Worm (Caenorhabditis elegans) whole organism, L4 larva: ENCODE results near the gene F35E12.6.
A peak's percentile ranks its signal among the peaks of the same experiment; 100 is the strongest.

Experiments
- F26F4.8 ChIP-seq: fragments of 200-800 bp; sonication (Bioruptor generic); conservative IDR thresholded peaks from 2 replicates; pipeline ENCODE4 v1.3.6; 2022; ENCODE audit warnings: missing genetic modification characterization, missing compliant biosample characterization
- F44E2.7 ChIP-seq: fragments of 200-800 bp; sonication (Bioruptor generic); IDR thresholded peaks from 2 replicates; pipeline ENCODE4 v2.1.2; 2022; ENCODE audit warnings: missing genetic modification characterization, missing compliant biosample characterization
- T26A8.4 ChIP-seq: fragments of 200-800 bp; sonication (Bioruptor generic); IDR thresholded peaks from 2 replicates; pipeline ENCODE4 v1.3.6; 2022; ENCODE audit warnings: missing genetic modification characterization, missing compliant biosample characterization
- ceh-32 ChIP-seq: sonication (generic microtip); optimal IDR thresholded peaks from 2 replicates; lab custom pipeline; 2016; ENCODE audit warnings: mild to moderate bottlenecking, missing genetic modification characterization, missing compliant biosample characterization; ENCODE audit not compliant: poor library complexity
- ceh-82 ChIP-seq: sonication (generic microtip); optimal IDR thresholded peaks from 2 replicates; lab custom pipeline; 2017; ENCODE audit warnings: missing biosample characterization, missing genetic modification characterization
- dmd-8 ChIP-seq: fragments of 200-800 bp; sonication (Bioruptor generic); IDR thresholded peaks from 2 replicates; pipeline ENCODE4 v1.3.6; 2022; ENCODE audit warnings: missing genetic modification characterization, missing compliant biosample characterization
- fkh-10 ChIP-seq: fragments of 150-350 bp; optimal IDR thresholded peaks from 2 replicates; lab custom pipeline; 2014; ENCODE audit warnings: missing biosample characterization, missing genetic modification reagents, missing genetic modification characterization
- hif-1 ChIP-seq, 2 experiments: sonication (generic microtip); optimal IDR thresholded peaks; 2 replicates each; lab custom pipeline; 2016 to 2017; ENCODE audit warnings: missing compliant biosample characterization in 2 of 2, missing genetic modification characterization in 2 of 2, missing genetic modification reagents in 2 of 2, missing genotype in 2 of 2, mild to moderate bottlenecking in 1 of 2
- hlh-30 ChIP-seq: sonication (generic microtip); optimal IDR thresholded peaks from 2 replicates; lab custom pipeline; 2017; ENCODE audit warnings: antibody characterized with exemption, mild to moderate bottlenecking, missing genetic modification characterization, missing compliant biosample characterization; ENCODE audit not compliant: insufficient read depth
- lin-1 ChIP-seq: fragments of 200-800 bp; sonication (Bioruptor generic); IDR thresholded peaks from 2 replicates; pipeline ENCODE4 v1.3.6; 2022; ENCODE audit warnings: missing genetic modification reagents, missing genetic modification characterization, missing compliant biosample characterization
- lin-29 ChIP-seq: fragments of 200-800 bp; sonication (Bioruptor generic); IDR thresholded peaks from 2 replicates; pipeline ENCODE4 v1.3.6; 2022; ENCODE audit warnings: missing genetic modification reagents, missing genetic modification characterization, missing compliant biosample characterization
- mdl-1 ChIP-seq, 2 experiments: fragments of 150-350 bp in 1 of 2; sonication (generic microtip) in 1 of 2; optimal IDR thresholded peaks; 2 replicates each; lab custom pipeline; 2014 to 2017; ENCODE audit warnings: missing biosample characterization in 2 of 2, missing genetic modification characterization in 2 of 2
- mes-2 ChIP-seq: sonication (generic microtip); optimal IDR thresholded peaks from 2 replicates; lab custom pipeline; 2016; ENCODE audit warnings: missing genotype, mild to moderate bottlenecking, missing genetic modification characterization, missing compliant biosample characterization; ENCODE audit not compliant: poor library complexity, severe bottlenecking
- nhr-10 ChIP-seq: fragments of 150-350 bp; optimal IDR thresholded peaks from 2 replicates; lab custom pipeline; 2014; ENCODE audit warnings: missing biosample characterization, missing genetic modification characterization
- nhr-237 ChIP-seq: sonication (generic microtip); optimal IDR thresholded peaks from 2 replicates; lab custom pipeline; 2017; ENCODE audit warnings: missing biosample characterization, missing genetic modification characterization
- nhr-25 ChIP-seq: sonication (generic microtip); optimal IDR thresholded peaks from 2 replicates; lab custom pipeline; 2017; ENCODE audit warnings: missing genetic modification characterization, mild to moderate bottlenecking, missing compliant biosample characterization, antibody characterized with exemption, moderate library complexity, borderline replicate concordance; ENCODE audit not compliant: insufficient read depth
- nhr-28 ChIP-seq: fragments of 150-350 bp; optimal IDR thresholded peaks from 2 replicates; lab custom pipeline; 2014; ENCODE audit warnings: missing biosample characterization, missing genetic modification characterization
- nhr-41 ChIP-seq: fragments of 200-800 bp; sonication (Bioruptor generic); IDR thresholded peaks from 2 replicates; pipeline ENCODE4 v1.3.6; 2022; ENCODE audit warnings: missing genetic modification reagents, missing genetic modification characterization, missing compliant biosample characterization
- nhr-42 ChIP-seq: fragments of 200-800 bp; sonication (Bioruptor generic); IDR thresholded peaks from 2 replicates; pipeline ENCODE4 v1.3.6; 2022; ENCODE audit warnings: missing genetic modification characterization, missing compliant biosample characterization
- nhr-48 ChIP-seq: sonication (generic microtip); optimal IDR thresholded peaks from 2 replicates; lab custom pipeline; 2016; ENCODE audit warnings: mild to moderate bottlenecking, missing genetic modification characterization, missing compliant biosample characterization
- nhr-6 ChIP-seq: fragments of 150-350 bp; optimal IDR thresholded peaks from 2 replicates; lab custom pipeline; 2014; ENCODE audit warnings: missing biosample characterization, missing genetic modification characterization
- nhr-76 ChIP-seq: fragments of 150-350 bp; optimal IDR thresholded peaks from 2 replicates; lab custom pipeline; 2014; ENCODE audit warnings: missing biosample characterization, missing genetic modification characterization
- php-3 ChIP-seq: fragments of 200-800 bp; sonication (Bioruptor generic); IDR thresholded peaks from 2 replicates; pipeline ENCODE4 v1.3.6; 2022; ENCODE audit warnings: missing genetic modification reagents, missing genetic modification characterization, missing compliant biosample characterization
- pqm-1 ChIP-seq: sonication (generic microtip); optimal IDR thresholded peaks from 2 replicates; lab custom pipeline; 2017; ENCODE audit warnings: missing biosample characterization, missing genetic modification characterization
- rbr-2 ChIP-seq: sonication (generic microtip); optimal IDR thresholded peaks from 2 replicates; lab custom pipeline; 2016; ENCODE audit warnings: missing genotype, missing genetic modification characterization, missing compliant biosample characterization
- set-16 ChIP-seq: fragments of 200-800 bp; sonication (Bioruptor generic); IDR thresholded peaks from 2 replicates; pipeline ENCODE4 v1.3.6; 2022; ENCODE audit warnings: missing genetic modification reagents, missing genetic modification characterization, missing compliant biosample characterization
- unc-62 ChIP-seq, 3 experiments: fragments of 150-350 bp in 1 of 3; sonication (generic microtip); optimal IDR thresholded peaks in 2 of 3; peaks in 1 of 3; 1 replicate in 1 of 3; 2 replicates in 2 of 3; lab custom pipeline; 2014 to 2017; ENCODE audit warnings: missing biosample characterization in 3 of 3, missing genetic modification characterization in 3 of 3, missing genetic modification reagents in 3 of 3, missing genotype in 1 of 3
- zag-1 ChIP-seq: fragments of 150-350 bp; optimal IDR thresholded peaks from 2 replicates; lab custom pipeline; 2014; ENCODE audit warnings: missing biosample characterization, missing genetic modification characterization

The F35E12.6 gene

ce11 chrV:13715223-13715686, 20.8 kb downstream of the F35E12.6 start, which contains the start of gene zipt-9 (continued):
- TF ChIP-seq php-3: no peak
- TF ChIP-seq lin-1: 0 out of 2 replicates have a peak, but pooled peaks have one; percentile 46
- no peak for TF ChIP-seq nhr-237 (tag; lab: Kevin White, UChicago)
- no peak for TF ChIP-seq dmd-8 (GFP tag; lab: Robert Waterston, UW)
- TF ChIP-seq nhr-41: no peak
- no peak for TF ChIP-seq nhr-42 (GFP tag; lab: Robert Waterston, UW)
- peak; percentile 89 for TF ChIP-seq nhr-6 (tag; lab: Kevin White, UChicago)
- no peak for TF ChIP-seq T26A8.4 (GFP tag; lab: Robert Waterston, UW)
- TF ChIP-seq set-16 (GFP tag; lab: Robert Waterston, UW): no peak
- no peak for TF ChIP-seq nhr-28 (tag; lab: Kevin White, UChicago)
- no peak for TF ChIP-seq zag-1 (tag; lab: Kevin White, UChicago)
- TF ChIP-seq pqm-1 (tag; lab: Kevin White, UChicago): no peak
- no peak for TF ChIP-seq mdl-1 (tag; optimal IDR thresholded peaks at IDR 0.05; lab: Kevin White, UChicago)
- no peak for TF ChIP-seq hlh-30

- TF ChIP-seq nhr-237 (tag; lab: Kevin White, UChicago) (no peak), fkh-10 (no peak), mdl-1 (tag; optimal IDR thresholded peaks at IDR 0.05; lab: Kevin White, UChicago) (no peak), hif-1 (tag; optimal IDR thresholded peaks at IDR 0.05; lab: Kevin White, UChicago) (no peak)
These were observed 25.0 kb downstream of the F35E12.6 start, which contains the start of gene srx-96 for ce11 chrV:13711060-13711459. srx-96 (plus strand) TSS chrV:13711360.

DNA sequence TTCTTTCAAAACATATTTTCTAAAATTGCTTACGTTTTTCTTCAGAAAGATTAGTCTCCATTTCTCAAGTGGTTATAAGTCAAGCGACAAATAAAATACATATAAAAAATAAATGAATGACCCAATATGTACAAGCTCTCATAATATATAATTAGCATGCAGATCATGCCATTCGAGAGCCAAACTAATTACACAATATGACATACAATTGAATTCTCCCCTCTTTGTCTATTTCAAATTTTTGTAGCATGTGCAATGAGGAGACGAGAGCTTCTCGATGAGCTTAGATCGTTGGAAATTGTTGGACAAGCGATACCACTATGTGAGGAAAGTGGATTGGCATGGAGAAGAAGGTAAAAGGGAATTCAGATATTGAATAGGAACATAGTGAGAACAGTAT, 28.8 kb downstream of the F35E12.6 start, which contains the start of gene hlh-34:
TSS of gene hlh-34 (minus strand) at position 101 of the 400 bp plus-strand sequence.
- TF ChIP-seq ceh-32 (tag; lab: Kevin White, UChicago): no peak
- TF ChIP-seq nhr-76 (tag; lab: Kevin White, UChicago): no peak

ce11 chrV:13703960-13704359, 32.1 kb downstream of the F35E12.6 start, which contains the start of gene T01D3.3:
T01D3.3 (plus strand) TSS chrV:13704271.
- no peak for TF ChIP-seq unc-62 (GFP tag; optimal IDR thresholded peaks at IDR 0.05 in 1 of 2; lab: Kevin White, UChicago)
- no peak for TF ChIP-seq unc-62 (tag; optimal IDR thresholded peaks at IDR 0.05; lab: Kevin White, UChicago)
- TF ChIP-seq nhr-10 (tag; lab: Kevin White, UChicago): no peak
- TF ChIP-seq nhr-48: no peak
- TF ChIP-seq nhr-25 (tag; lab: Kevin White, UChicago): peak; percentile 63
- TF ChIP-seq mes-2 (tag; lab: Kevin White, UChicago): no peak
- no peak for TF ChIP-seq rbr-2 (tag; lab: Kevin White, UChicago)
- no peak for TF ChIP-seq ceh-82 (tag; lab: Kevin White, UChicago)

DNA sequence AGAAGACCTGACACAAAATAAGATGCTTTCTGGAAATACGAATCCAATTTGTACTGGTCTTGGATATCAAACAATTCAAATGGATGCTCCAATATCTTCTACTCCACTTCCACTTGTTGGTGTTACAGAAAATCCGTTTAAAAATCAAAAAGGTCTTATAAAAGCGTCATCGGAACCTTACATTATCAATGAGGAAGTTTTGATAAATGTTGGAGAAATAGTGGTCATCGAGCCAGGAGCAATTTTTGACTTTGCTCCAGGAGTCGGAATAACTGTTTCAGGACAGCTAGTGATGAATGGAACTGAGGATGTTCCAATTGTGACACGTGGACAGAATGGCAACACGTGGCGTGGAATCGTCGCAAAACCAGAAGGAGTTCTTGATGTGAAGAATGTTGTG, 41.9 kb downstream of the F35E12.6 start:
- TF ChIP-seq lin-29 (GFP tag; lab: Robert Waterston, UW): no peak
- TF ChIP-seq, all 104 proteins: peak for 0

ce11 chrV:13690276-13690675, 45.8 kb downstream of the F35E12.6 start:
- no peak for TF ChIP-seq F44E2.7 (GFP tag; lab: Robert Waterston, UW)
- no peak for TF ChIP-seq F26F4.8 (GFP tag; lab: Robert Waterston, UW)
- peak in 1 of 2 experiments; percentile 96 for TF ChIP-seq unc-62 (GFP tag; optimal IDR thresholded peaks at IDR 0.05 in 1 of 2; lab: Kevin White, UChicago)
- TF ChIP-seq unc-62 (tag; optimal IDR thresholded peaks at IDR 0.05; lab: Kevin White, UChicago): no peak
